Fruit fly (Drosophila melanogaster): ENCODE data around the gene SmydA-9.

Gene SmydA-9

DNA sequence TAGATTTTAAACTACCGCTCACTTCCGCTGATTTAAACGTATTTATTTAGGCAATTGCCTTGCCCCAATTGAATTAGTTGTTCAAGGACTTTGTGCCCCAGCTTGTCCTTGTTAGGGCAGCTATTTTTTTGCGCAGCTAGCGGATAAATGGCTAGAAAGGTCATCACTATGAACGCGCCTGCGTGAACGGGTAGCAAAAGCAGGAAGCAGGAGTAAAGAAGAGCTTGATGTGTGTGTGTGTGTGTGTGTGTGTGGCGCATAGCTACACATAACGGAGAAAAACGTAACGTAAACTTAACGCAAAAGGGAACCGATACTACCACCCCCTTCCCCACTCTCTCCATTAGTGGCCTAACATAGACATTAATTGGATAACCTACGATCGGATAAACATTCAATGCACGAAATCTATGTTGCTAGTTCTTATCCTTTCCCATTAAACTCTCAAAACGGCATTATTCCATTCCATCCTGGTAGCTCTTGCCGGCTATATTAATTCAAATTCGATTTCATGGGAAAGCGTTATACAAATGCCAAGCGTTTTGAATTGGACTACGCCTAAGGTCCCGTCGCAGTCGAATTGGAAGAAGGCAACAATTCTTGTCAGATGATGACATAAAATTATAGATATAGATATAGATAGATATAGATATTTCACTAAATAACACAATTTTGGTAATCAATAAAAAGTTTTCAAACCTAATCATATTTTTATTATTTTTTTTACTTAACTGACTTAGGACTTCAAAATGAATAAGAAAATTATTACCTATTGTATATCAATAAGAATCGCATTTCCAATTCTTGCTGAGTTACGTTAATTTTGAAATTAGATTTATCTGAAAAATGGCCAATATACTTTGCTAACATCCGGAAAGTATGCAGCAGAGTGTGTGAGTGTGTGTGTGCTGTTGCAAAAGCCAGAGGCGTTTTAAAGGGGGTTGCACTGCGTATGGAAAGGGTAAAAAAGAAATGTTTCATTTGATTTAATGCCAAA is 45.9 kb downstream of the SmydA-9 start:
- TF ChIP-seq CG9139 (GFP tag; optimal IDR thresholded peaks at IDR 0.05) (no peak), dsx (GFP tag; optimal IDR thresholded peaks at IDR 0.05; ENCODE audit: poor library complexity, severe bottlenecking) (no peak), acj6 (GFP tag; optimal IDR thresholded peaks at IDR 0.05) (no peak), eg (GFP tag; IDR thresholded peaks at IDR 0.05) (peak; percentile 8; the same call in 1 of the 3 replicates)

DNA sequence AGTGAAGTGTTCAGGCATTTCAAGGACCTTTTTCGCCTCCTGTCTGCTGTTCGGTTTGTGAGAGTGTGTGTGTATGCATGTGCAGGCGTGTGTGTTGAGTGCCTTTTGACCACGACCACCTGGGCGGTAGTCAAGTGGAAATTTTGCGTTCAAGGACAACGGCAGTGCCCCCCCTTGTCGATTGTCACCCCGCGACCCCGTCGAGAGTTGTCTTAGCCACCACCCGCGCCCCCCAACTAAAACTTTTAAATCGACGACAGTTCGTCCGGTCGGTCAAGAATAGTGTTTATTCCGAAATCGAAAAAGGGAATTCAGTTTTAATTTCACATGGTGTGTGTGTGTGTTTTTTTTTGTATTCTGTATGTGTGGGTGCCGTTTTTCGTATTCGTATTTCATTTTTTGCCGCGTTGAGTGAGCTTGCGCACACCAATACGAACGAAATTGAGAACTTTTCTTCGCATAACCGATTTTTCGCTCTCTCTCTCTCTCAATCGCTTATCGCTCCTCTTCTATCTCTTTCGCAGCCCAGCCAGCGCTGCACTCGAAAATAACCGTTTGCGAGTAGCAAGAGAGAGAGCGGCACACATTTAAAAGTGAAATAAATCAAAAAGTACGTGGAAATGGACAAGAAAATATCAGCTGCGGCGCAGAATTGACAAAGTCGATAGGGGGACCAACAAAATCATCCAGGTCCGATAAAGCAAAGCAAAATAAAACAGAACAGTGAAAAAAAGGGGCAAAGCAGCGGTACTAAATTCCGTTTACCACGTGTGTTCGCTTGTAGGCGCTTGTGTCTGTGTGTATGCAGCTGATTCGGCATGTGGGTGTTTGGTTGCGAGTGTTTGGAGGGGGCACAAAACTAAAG is 46.8 kb downstream of the SmydA-9 start:
- TF ChIP-seq CG15336 (GFP tag; IDR thresholded peaks at IDR 0.05) (peak; percentile 32; the same call in 1 of the 2 replicates), Eip78C (GFP tag) (peak; percentile 74), salr (GFP tag; optimal IDR thresholded peaks at IDR 0.05) (peak in 1 of 2 experiments; percentile 38), fd59A (GFP tag; optimal IDR thresholded peaks at IDR 0.05) (peak; percentile 10), Ets96B (tag; optimal IDR thresholded peaks at IDR 0.05) (peak; percentile 21), CG6276 (GFP tag; optimal IDR thresholded peaks at IDR 0.05) (peak; percentile 64), CG7368 (GFP tag; optimal IDR thresholded peaks at IDR 0.05) (no peak), CG6163 (GFP tag; IDR thresholded peaks at IDR 0.05) (peak; percentile 68), net (GFP tag; optimal IDR thresholded peaks at IDR 0.05) (peak; percentile 35), Blimp-1 (GFP tag; optimal IDR thresholded peaks at IDR 0.05) (peak; percentile 29), eg (GFP tag; IDR thresholded peaks at IDR 0.05) (peak; percentile 69), CG16779 (tag; optimal IDR thresholded peaks at IDR 0.05) (peak; percentile 37), ss (GFP tag; optimal IDR thresholded peaks at IDR 0.05) (peak; percentile 45 to 56), CG6808 (GFP tag; optimal IDR thresholded peaks at IDR 0.05) (peak; percentile 19), pdm3 (GFP tag; optimal IDR thresholded peaks at IDR 0.05) (no peak), Gug (GFP tag; IDR thresholded peaks at IDR 0.05) (no peak), Hr4 (GFP tag; optimal IDR thresholded peaks at IDR 0.05) (no peak), CG6854 (GFP tag; optimal IDR thresholded peaks at IDR 0.05) (peak; percentile 20), CG9139 (GFP tag; optimal IDR thresholded peaks at IDR 0.05) (peak; percentile 41), dsx (GFP tag; optimal IDR thresholded peaks at IDR 0.05; ENCODE audit: poor library complexity, severe bottlenecking) (peak; percentile 16), Smox (GFP tag; optimal IDR thresholded peaks at IDR 0.05) (no peak)

dm6 chrX:9163110-9163509 is 47.6 kb downstream of the SmydA-9 start, which contains the start of gene mei-P26:
TSS of gene mei-P26 (plus strand) at chrX:9163255.
- TF ChIP-seq CG31627 (GFP tag; optimal IDR thresholded peaks at IDR 0.05) (no peak), cyc (GFP tag; optimal IDR thresholded peaks at IDR 0.05) (no peak), CG3032 (tag; optimal IDR thresholded peaks at IDR 0.05) (no peak), CG6163 (GFP tag; IDR thresholded peaks at IDR 0.05) (peak; percentile 55; the same call in 1 of the 3 replicates), dsx (GFP tag; optimal IDR thresholded peaks at IDR 0.05; ENCODE audit: poor library complexity, severe bottlenecking) (peak; percentile 3), esn (GFP tag; optimal IDR thresholded peaks at IDR 0.05) (peak; percentile 34), CG10669 (GFP tag; optimal IDR thresholded peaks at IDR 0.05) (no peak), CG6792 (GFP tag; optimal IDR thresholded peaks at IDR 0.05) (no peak), Gug (GFP tag; IDR thresholded peaks at IDR 0.05) (no peak), fd85E (GFP tag; optimal IDR thresholded peaks at IDR 0.05) (no peak), acj6 (GFP tag; optimal IDR thresholded peaks at IDR 0.05) (no peak), CG34406 (GFP tag; optimal IDR thresholded peaks at IDR 0.05) (no peak), CG8319 (GFP tag; optimal IDR thresholded peaks at IDR 0.05) (no peak), fkh (GFP tag; optimal IDR thresholded peaks at IDR 0.05) (peak; percentile 61), CG6854 (GFP tag; optimal IDR thresholded peaks at IDR 0.05) (peak; percentile 44), Sox14 (GFP tag; optimal IDR thresholded peaks at IDR 0.05) (peak; percentile 6), CG15336 (GFP tag; IDR thresholded peaks at IDR 0.05) (peak; percentile 34; the same call in 1 of the 2 replicates), CG16779 (tag; optimal IDR thresholded peaks at IDR 0.05) (no peak), vri (GFP tag; optimal IDR thresholded peaks at IDR 0.05) (peak; percentile 34), Eip78C (GFP tag) (peak; percentile 77)
